Fruit fly (Drosophila melanogaster) whole organism, embryonic: ENCODE results near the gene CG9150.

Source experiments
- B-H1 ChIP-seq: fragments of 200-800 bp; sonication (Bioruptor generic); IDR thresholded peaks from 3 replicates; pipeline ENCODE4 v1.3.6; 2022; ENCODE audit warnings: missing biosample characterization, missing genetic modification characterization
- Blimp-1 ChIP-seq: fragments of 200-800 bp; sonication (Bioruptor generic); optimal IDR thresholded peaks from 3 replicates; lab custom pipeline; 2018; ENCODE audit warnings: missing biosample characterization, missing genetic modification characterization, mild to moderate bottlenecking, moderate library complexity, missing genetic modification reagents
- CG10267 ChIP-seq: fragments of 200-800 bp; sonication (Bioruptor generic); optimal IDR thresholded peaks from 2 replicates; lab custom pipeline; 2018; ENCODE audit warnings: missing biosample characterization, mild to moderate bottlenecking, missing genetic modification characterization, moderate library complexity
- CG10979 ChIP-seq: fragments of 200-800 bp; sonication (Bioruptor generic); optimal IDR thresholded peaks from 2 replicates; lab custom pipeline; 2018; ENCODE audit warnings: missing biosample characterization, mild to moderate bottlenecking, missing genetic modification characterization, moderate library complexity
- CG12391 ChIP-seq: fragments of 200-800 bp; sonication (Bioruptor generic); optimal IDR thresholded peaks from 3 replicates; lab custom pipeline; 2018; ENCODE audit warnings: missing biosample characterization, mild to moderate bottlenecking, missing genetic modification characterization, moderate library complexity
- CG14441 ChIP-seq: fragments of 200-800 bp; sonication (Bioruptor generic); IDR thresholded peaks from 2 replicates; pipeline ENCODE4 v1.3.6; 2022; ENCODE audit warnings: missing biosample characterization, missing genetic modification characterization
- CG14710 ChIP-seq: fragments of 200-800 bp; sonication (Bioruptor generic); optimal IDR thresholded peaks from 3 replicates; lab custom pipeline; 2019; ENCODE audit warnings: missing biosample characterization, mild to moderate bottlenecking, missing genetic modification characterization, moderate library complexity
- CG15601 ChIP-seq: fragments of 200-800 bp; sonication (Bioruptor generic); optimal IDR thresholded peaks from 3 replicates; lab custom pipeline; 2019; ENCODE audit warnings: missing biosample characterization, mild to moderate bottlenecking, missing genetic modification characterization, moderate library complexity
- CG17802 ChIP-seq: fragments of 200-800 bp; sonication (Bioruptor generic); optimal IDR thresholded peaks from 2 replicates; lab custom pipeline; 2018; ENCODE audit warnings: missing biosample characterization, mild to moderate bottlenecking, missing genetic modification characterization, moderate library complexity
- CG17829 ChIP-seq: fragments of 200-800 bp; optimal IDR thresholded peaks from 2 replicates; lab custom pipeline; 2019; ENCODE audit warnings: missing biosample characterization, mild to moderate bottlenecking, missing genetic modification characterization, moderate library complexity
- CG2199 ChIP-seq: fragments of 200-800 bp; sonication (Bioruptor generic); IDR thresholded peaks from 3 replicates; pipeline ENCODE4 v1.3.6; 2022; ENCODE audit warnings: missing biosample characterization, missing genetic modification characterization
- CG2889 ChIP-seq: fragments of 200-800 bp; sonication (Bioruptor generic); IDR thresholded peaks from 3 replicates; pipeline ENCODE4 v1.3.6; 2022; ENCODE audit warnings: missing biosample characterization, missing genetic modification characterization
- CG30403 ChIP-seq: fragments of 200-800 bp; sonication (Bioruptor generic); optimal IDR thresholded peaks from 3 replicates; lab custom pipeline; 2016; ENCODE audit warnings: missing biosample characterization, missing genetic modification characterization
- CG34422 ChIP-seq: fragments of 200-800 bp; sonication (Bioruptor generic); IDR thresholded peaks from 3 replicates; pipeline ENCODE4 v1.3.6; 2022; ENCODE audit warnings: missing biosample characterization, missing genetic modification characterization
- CG3995 ChIP-seq: fragments of 200-800 bp; sonication (Bioruptor generic); optimal IDR thresholded peaks from 3 replicates; lab custom pipeline; 2016; ENCODE audit warnings: missing biosample characterization, missing genetic modification characterization
- CG4617 ChIP-seq: fragments of 200-800 bp; sonication (Bioruptor generic); optimal IDR thresholded peaks from 3 replicates; lab custom pipeline; 2016; ENCODE audit warnings: missing biosample characterization, missing genetic modification characterization, borderline replicate concordance
- CG5180 ChIP-seq: fragments of 200-800 bp; sonication (Bioruptor generic); optimal IDR thresholded peaks from 3 replicates; lab custom pipeline; 2017; ENCODE audit warnings: missing biosample characterization, missing genetic modification characterization, mild to moderate bottlenecking, moderate library complexity, missing genetic modification reagents
- CG5953 ChIP-seq: fragments of 200-800 bp; sonication (Bioruptor generic); IDR thresholded peaks from 2 replicates; pipeline ENCODE4 v1.3.6; 2022; ENCODE audit warnings: missing biosample characterization, missing genetic modification characterization
- CG7745 ChIP-seq: fragments of 200-800 bp; sonication (Bioruptor generic); optimal IDR thresholded peaks from 2 replicates; lab custom pipeline; 2018; ENCODE audit warnings: missing biosample characterization, mild to moderate bottlenecking, missing genetic modification characterization, moderate library complexity
- CG8290 ChIP-seq, 3 experiments: fragments of 200-800 bp; sonication (Bioruptor generic); optimal IDR thresholded peaks; 2 replicates each; lab custom pipeline; 2016 to 2019; ENCODE audit warnings: missing biosample characterization in 3 of 3, missing genetic modification characterization in 3 of 3, mild to moderate bottlenecking in 2 of 3, moderate library complexity in 1 of 3
- Fer1 ChIP-seq: fragments of 200-800 bp; sonication (Bioruptor generic); optimal IDR thresholded peaks from 2 replicates; lab custom pipeline; 2017; ENCODE audit warnings: missing biosample characterization, mild to moderate bottlenecking, missing genetic modification characterization
- HmgZ ChIP-seq: fragments of 200-800 bp; sonication (Bioruptor generic); optimal IDR thresholded peaks from 2 replicates; lab custom pipeline; 2018; ENCODE audit warnings: missing biosample characterization, mild to moderate bottlenecking, missing genetic modification characterization
- Jarid2 ChIP-seq: fragments of 200-800 bp; sonication (Bioruptor generic); optimal IDR thresholded peaks from 3 replicates; lab custom pipeline; 2017; ENCODE audit warnings: mild to moderate bottlenecking, missing biosample characterization, missing genetic modification reagents, missing genetic modification characterization
- Med ChIP-seq: fragments of 200-800 bp; sonication (Bioruptor generic); peaks from one replicate; lab custom pipeline; 2016; ENCODE audit warnings: missing biosample characterization, missing genetic modification characterization, mild to moderate bottlenecking, inconsistent platforms, moderate library complexity
- NfI ChIP-seq: fragments of 200-800 bp; sonication (Bioruptor generic); optimal IDR thresholded peaks from 3 replicates; lab custom pipeline; 2018; ENCODE audit warnings: missing biosample characterization, mild to moderate bottlenecking, missing genetic modification characterization, moderate library complexity
- Pdp1 ChIP-seq, 2 experiments: fragments of 200-800 bp; sonication (Bioruptor generic); optimal IDR thresholded peaks; 3 replicates each; lab custom pipeline; 2016; ENCODE audit warnings: missing biosample characterization in 2 of 2, missing genetic modification characterization in 2 of 2, mild to moderate bottlenecking in 1 of 2, moderate library complexity in 1 of 2
- Scr ChIP-seq: fragments of 200-800 bp; sonication (Bioruptor generic); IDR thresholded peaks from 2 replicates; pipeline ENCODE4 v1.3.6; 2022; ENCODE audit warnings: missing biosample characterization, missing genetic modification characterization; ENCODE audit not compliant: partially characterized antibody
- Stat92E ChIP-seq, 3 experiments: fragments of >200 bp in 2 of 3; fragments of 200-800 bp in 1 of 3; sonication (Bioruptor generic) in 1 of 3; optimal IDR thresholded peaks; 2 replicates each; lab custom pipeline; 2017 to 2019; ENCODE audit warnings: missing biosample characterization in 3 of 3, missing genetic modification characterization in 3 of 3, mild to moderate bottlenecking in 1 of 3, moderate library complexity in 1 of 3
- abd-A ChIP-seq: fragments of 200-800 bp; sonication (Bioruptor generic); optimal IDR thresholded peaks from 3 replicates; lab custom pipeline; 2019; ENCODE audit warnings: missing biosample characterization, mild to moderate bottlenecking, missing genetic modification characterization, moderate library complexity
- ara ChIP-seq: fragments of 200-800 bp; sonication (Bioruptor generic); IDR thresholded peaks from 2 replicates; pipeline ENCODE4 v1.3.6; 2022; ENCODE audit warnings: missing biosample characterization, missing genetic modification characterization
- cg ChIP-seq: fragments of 200-800 bp; sonication (Bioruptor generic); optimal IDR thresholded peaks from 3 replicates; lab custom pipeline; 2019; ENCODE audit warnings: missing biosample characterization, mild to moderate bottlenecking, missing genetic modification characterization, moderate library complexity
- chm ChIP-seq: fragments of 200-800 bp; sonication (Bioruptor generic); IDR thresholded peaks from 2 replicates; pipeline ENCODE4 v1.3.6; 2022; ENCODE audit warnings: missing biosample characterization, missing genetic modification characterization
- chn ChIP-seq: fragments of 200-800 bp; sonication (Bioruptor generic); optimal IDR thresholded peaks from 2 replicates; lab custom pipeline; 2016; ENCODE audit warnings: missing biosample characterization, missing genetic modification characterization
- dmrt99B ChIP-seq: fragments of 200-800 bp; sonication (Bioruptor generic); optimal IDR thresholded peaks from 2 replicates; lab custom pipeline; 2018; ENCODE audit warnings: missing biosample characterization, mild to moderate bottlenecking, missing genetic modification characterization, moderate library complexity
- fd64A ChIP-seq: fragments of 200-800 bp; sonication (Bioruptor generic); optimal IDR thresholded peaks from 3 replicates; lab custom pipeline; 2018; ENCODE audit warnings: missing biosample characterization, mild to moderate bottlenecking, missing genetic modification characterization
- gsb-n ChIP-seq: fragments of 200-800 bp; sonication (Bioruptor generic); optimal IDR thresholded peaks from 3 replicates; lab custom pipeline; 2018; ENCODE audit warnings: missing biosample characterization, mild to moderate bottlenecking, missing genetic modification characterization
- maf-S ChIP-seq: fragments of 200-800 bp; sonication (Bioruptor generic); optimal IDR thresholded peaks from 2 replicates; lab custom pipeline; 2016; ENCODE audit warnings: missing biosample characterization, missing genetic modification characterization
- pzg ChIP-seq: fragments of 200-800 bp; sonication (Bioruptor generic); optimal IDR thresholded peaks from 3 replicates; lab custom pipeline; 2018; ENCODE audit warnings: missing biosample characterization, mild to moderate bottlenecking, missing genetic modification characterization, moderate library complexity
- repo ChIP-seq: fragments of 200-800 bp; sonication (Bioruptor generic); optimal IDR thresholded peaks from 2 replicates; lab custom pipeline; 2016; ENCODE audit warnings: missing biosample characterization, missing genetic modification characterization
- scrt ChIP-seq: fragments of 200-800 bp; sonication (Bioruptor generic); optimal IDR thresholded peaks from 2 replicates; lab custom pipeline; 2018; ENCODE audit warnings: missing biosample characterization, mild to moderate bottlenecking, missing genetic modification characterization, moderate library complexity
- sens ChIP-seq: fragments of 200-800 bp; sonication (Bioruptor generic); peaks from one replicate; lab custom pipeline; 2016; ENCODE audit warnings: missing biosample characterization, missing genetic modification characterization
- sens-2 ChIP-seq: fragments of 200-800 bp; sonication (Bioruptor generic); IDR thresholded peaks from 2 replicates; pipeline ENCODE4 v1.3.6; 2022; ENCODE audit warnings: missing biosample characterization, missing genetic modification characterization
- sqz ChIP-seq: fragments of 200-800 bp; sonication (Bioruptor generic); optimal IDR thresholded peaks from 3 replicates; lab custom pipeline; 2018; ENCODE audit warnings: missing biosample characterization, mild to moderate bottlenecking, missing genetic modification characterization
- stwl ChIP-seq: fragments of 200-800 bp; sonication (Bioruptor generic); optimal IDR thresholded peaks from 3 replicates; lab custom pipeline; 2018; ENCODE audit warnings: missing biosample characterization, mild to moderate bottlenecking, missing genetic modification characterization, moderate library complexity
- trem ChIP-seq: fragments of 200-800 bp; optimal IDR thresholded peaks from 3 replicates; lab custom pipeline; 2019; ENCODE audit warnings: missing biosample characterization, mild to moderate bottlenecking, missing genetic modification characterization, moderate library complexity
- vnd ChIP-seq: fragments of 200-800 bp; sonication (Bioruptor generic); IDR thresholded peaks from 3 replicates; pipeline ENCODE4 v1.3.6; 2022; ENCODE audit warnings: missing biosample characterization, missing genetic modification characterization; ENCODE audit not compliant: partially characterized antibody

CG9150 gene

DNA sequence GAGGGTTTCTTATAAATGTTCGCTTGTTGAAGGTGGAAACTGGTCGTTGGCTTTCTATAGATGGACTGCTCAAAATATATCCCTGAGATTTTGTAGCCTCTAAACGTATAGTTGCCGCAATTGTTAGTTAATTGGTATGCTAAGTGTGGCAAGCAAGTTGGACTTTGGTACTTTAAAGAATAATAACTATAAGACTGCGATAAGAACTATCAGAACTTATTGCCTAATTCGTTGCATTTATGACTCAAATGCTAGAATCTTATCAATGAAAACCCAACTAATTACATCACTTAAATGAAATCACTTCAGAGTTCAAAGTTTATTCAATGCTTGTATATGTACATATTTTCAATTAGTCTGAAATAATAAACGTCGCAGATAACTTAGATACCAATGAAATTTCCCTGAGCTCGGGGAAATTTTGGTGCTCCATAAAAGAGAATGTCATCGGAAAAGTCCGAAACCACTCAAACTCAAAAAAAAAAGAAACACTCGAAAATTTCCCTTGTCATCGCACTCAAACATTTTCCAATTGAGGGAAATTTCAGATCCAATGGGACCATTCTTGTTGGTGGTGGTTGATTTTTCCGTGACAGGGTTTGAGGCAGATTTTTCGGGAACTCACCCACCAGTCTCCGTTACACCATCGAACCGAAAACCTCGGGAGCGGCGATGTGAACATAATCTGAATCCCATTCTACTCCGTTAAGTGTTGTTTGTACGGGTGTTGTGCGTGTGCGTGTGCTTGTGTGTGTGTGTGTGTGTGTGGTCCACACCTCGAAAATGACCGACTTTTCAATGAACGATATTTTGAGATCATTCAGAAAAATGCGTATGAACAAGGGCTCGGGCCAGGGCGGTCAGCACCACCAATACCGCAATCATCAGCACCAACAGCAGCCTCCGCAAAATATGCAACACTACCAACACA, 22.7 kb upstream of the CG9150 start, which contains the start of gene CG45075 (continued):
- TF ChIP-seq CG3995 (GFP tag; lab: Kevin White, UChicago) (no peak), CG7745 (tag; lab: Kevin White, UChicago) (peak; percentile 32), B-H1 (GFP tag; lab: Robert Waterston, UW) (no peak), CG12391 (tag; lab: Kevin White, UChicago) (no peak), NfI (GFP tag; lab: Kevin White, UChicago) (no peak), gsb-n (tag; lab: Kevin White, UChicago) (peak; percentile 36), CG2199 (GFP tag; lab: Robert Waterston, UW) (0 out of 3 replicates have a peak, but pooled peaks have one; percentile 11), Jarid2 (GFP tag; lab: Kevin White, UChicago) (peak; percentile 79), repo (GFP tag; lab: Kevin White, UChicago) (no peak), sqz (peak; percentile 61), ara (GFP tag; lab: Robert Waterston, UW) (peak; percentile 19; the same call in 1 of the 2 replicates), Fer1 (GFP tag; lab: Kevin White, UChicago) (peak; percentile 26), dmrt99B (tag; lab: Kevin White, UChicago) (peak; percentile 10), CG2889 (GFP tag; lab: Robert Waterston, UW) (no peak), abd-A (tag; lab: Kevin White, UChicago) (peak; percentile 1), Stat92E (GFP tag; optimal IDR thresholded peaks at IDR 0.05; lab: Kevin White, UChicago) (peak in 1 of 3 experiments; percentile 27), maf-S (GFP tag; lab: Kevin White, UChicago) (no peak), chm (peak; percentile 87; the same call in 1 of the 2 replicates), CG5953 (GFP tag; lab: Robert Waterston, UW) (0 out of 2 replicates have a peak, but pooled peaks have one; percentile 24), cg (peak; percentile 76), chn (peak; percentile 37), Pdp1 (GFP tag; optimal IDR thresholded peaks at IDR 0.05; lab: Kevin White, UChicago) (peak in 1 of 2 experiments; percentile 37), Scr (GFP tag; lab: Robert Waterston, UW) (peak; percentile 27; the same call in 1 of the 2 replicates), trem (tag; lab: Kevin White, UChicago) (no peak), sens (GFP tag; lab: Kevin White, UChicago) (peak; percentile 54), scrt (GFP tag; lab: Kevin White, UChicago) (peak; percentile 19), Blimp-1 (GFP tag; lab: Kevin White, UChicago) (peak; percentile 20), sens-2 (GFP tag; lab: Robert Waterston, UW) (peak; percentile 49; the same call in 1 of the 2 replicates), CG8290 (GFP tag; optimal IDR thresholded peaks at IDR 0.05; lab: Kevin White, UChicago) (no peak), CG8290 (tag; optimal IDR thresholded peaks at IDR 0.05; lab: Kevin White, UChicago) (peak in 1 of 2 experiments; percentile 27), stwl (peak; percentile 32), CG30403 (GFP tag; lab: Kevin White, UChicago) (no peak), CG34422 (0 out of 3 replicates have a peak, but pooled peaks have one; percentile 37), CG15601 (tag; lab: Kevin White, UChicago) (peak; percentile 30), CG14710 (tag; lab: Kevin White, UChicago) (peak; percentile 0), CG5180 (GFP tag; lab: Kevin White, UChicago) (peak; percentile 94), CG10979 (peak; percentile 26), vnd (GFP tag; lab: Robert Waterston, UW) (no peak), pzg (GFP tag; lab: Kevin White, UChicago) (no peak), fd64A (GFP tag; lab: Kevin White, UChicago) (peak; percentile 1), CG17829 (tag; lab: Kevin White, UChicago) (peak; percentile 23), Med (GFP tag; lab: Kevin White, UChicago) (peak; percentile 11), CG10267 (tag; lab: Kevin White, UChicago) (peak; percentile 10), HmgZ (tag; lab: Kevin White, UChicago) (peak; percentile 10), CG4617 (GFP tag; lab: Kevin White, UChicago) (no peak), CG17802 (tag; lab: Kevin White, UChicago) (no peak), CG14441 (GFP tag; lab: Robert Waterston, UW) (no peak)
